Fruit fly (Drosophila melanogaster): ENCODE results near the gene disp.

The disp gene

DNA sequence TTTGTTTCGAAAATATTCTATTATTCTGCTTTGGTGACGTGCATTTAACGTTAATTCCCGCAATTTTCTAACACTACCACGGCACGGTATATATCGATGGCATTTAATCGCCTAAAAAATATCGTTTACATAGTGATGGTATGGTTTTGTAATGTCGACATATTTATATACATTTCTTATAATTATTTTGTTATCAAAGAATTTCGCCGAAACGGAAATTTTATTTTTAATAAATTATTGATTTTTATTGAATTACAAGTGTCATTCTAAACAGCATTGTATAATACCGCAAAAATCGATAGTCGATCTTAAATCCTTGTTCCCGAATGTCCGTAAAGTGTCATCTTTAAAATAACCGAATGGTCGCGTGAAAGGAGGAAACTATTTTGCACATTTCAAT is 31.7 kb downstream of the disp start, which contains the start of the genes Sec20 and dgrn (continued):
- no peak for TF ChIP-seq tap (tag; optimal IDR thresholded peaks at IDR 0.05)
- no peak for TF ChIP-seq CG7372 (GFP tag; IDR thresholded peaks at IDR 0.05)
- peak; percentile 46 for TF ChIP-seq CG18619 (GFP tag; optimal IDR thresholded peaks at IDR 0.05)
- peak; percentile 37 for TF ChIP-seq tup (GFP tag; optimal IDR thresholded peaks at IDR 0.05)
- TF ChIP-seq nmo (GFP tag; optimal IDR thresholded peaks at IDR 0.05): peak; percentile 83
- TF ChIP-seq CG11723 (GFP tag; optimal IDR thresholded peaks at IDR 0.05): peak; percentile 19
- 0 out of 2 replicates have a peak, but pooled peaks have one; percentile 25 for TF ChIP-seq Rx (GFP tag; IDR thresholded peaks at IDR 0.05)
- peak; percentile 28 for TF ChIP-seq CG17186 (GFP tag; optimal IDR thresholded peaks at IDR 0.05)
- TF ChIP-seq CG6689 (GFP tag; IDR thresholded peaks at IDR 0.05): peak; percentile 47; the same call in 1 of the 2 replicates
- peak; percentile 44 for TF ChIP-seq kay (GFP tag; optimal IDR thresholded peaks at IDR 0.05)
- TF ChIP-seq CG11085 (GFP tag; IDR thresholded peaks at IDR 0.05): no peak
- TF ChIP-seq NfI (GFP tag; optimal IDR thresholded peaks at IDR 0.05): peak; percentile 53
- no peak for TF ChIP-seq wor (GFP tag; IDR thresholded peaks at IDR 0.05)
- TF ChIP-seq CG13424 (tag; optimal IDR thresholded peaks at IDR 0.05): peak; percentile 74
- peak; percentile 92 for TF ChIP-seq CG6791 (GFP tag; IDR thresholded peaks at IDR 0.05; ENCODE audit: partially characterized antibody)
- peak; percentile 41 for TF ChIP-seq onecut (GFP tag; IDR thresholded peaks at IDR 0.05)
- TF ChIP-seq Max (GFP tag; optimal IDR thresholded peaks at IDR 0.05): peak; percentile 74
- TF ChIP-seq CG10209 (GFP tag; optimal IDR thresholded peaks at IDR 0.05): peak; percentile 41
- peak; percentile 62 for TF ChIP-seq Dek (tag; optimal IDR thresholded peaks at IDR 0.05)
- TF ChIP-seq E2f1 (GFP tag; IDR thresholded peaks at IDR 0.05): peak; percentile 42
- no peak for TF ChIP-seq CG3838 (GFP tag; optimal IDR thresholded peaks at IDR 0.05)
- TF ChIP-seq row (GFP tag; IDR thresholded peaks at IDR 0.05): peak; percentile 89
- peak; percentile 87 for TF ChIP-seq phol (tag; optimal IDR thresholded peaks at IDR 0.05)
- no peak for TF ChIP-seq CG12744 (GFP tag; optimal IDR thresholded peaks at IDR 0.05)
- no peak for TF ChIP-seq BtbVII (GFP tag; optimal IDR thresholded peaks at IDR 0.05)
- TF ChIP-seq CG32772 (GFP tag; IDR thresholded peaks at IDR 0.05): peak; percentile 50; the same call in 1 of the 2 replicates
- TF ChIP-seq sima (GFP tag; optimal IDR thresholded peaks at IDR 0.05): no peak
- peak; percentile 73 for TF ChIP-seq CG8924 (tag; optimal IDR thresholded peaks at IDR 0.05)
- peak; percentile 82 for TF ChIP-seq CG17361 (GFP tag; IDR thresholded peaks at IDR 0.05)
- no peak for TF ChIP-seq CG6254 (GFP tag; optimal IDR thresholded peaks at IDR 0.05)
- peak; percentile 50 for TF ChIP-seq CG4854 (GFP tag; optimal IDR thresholded peaks at IDR 0.05)
- TF ChIP-seq C15 (GFP tag; IDR thresholded peaks at IDR 0.05): no peak
- no peak for TF ChIP-seq CG6854 (GFP tag; optimal IDR thresholded peaks at IDR 0.05)
- TF ChIP-seq Bteb2 (GFP tag; optimal IDR thresholded peaks at IDR 0.05): peak; percentile 18
- no peak for TF ChIP-seq Poxn (GFP tag; IDR thresholded peaks at IDR 0.05)
- TF ChIP-seq CG17328 (GFP tag; IDR thresholded peaks at IDR 0.05): no peak
- peak; percentile 49 for TF ChIP-seq Dp (GFP tag; optimal IDR thresholded peaks at IDR 0.05)
- no peak for TF ChIP-seq Elba2 (GFP tag; optimal IDR thresholded peaks at IDR 0.05)
- peak; percentile 92 for TF ChIP-seq HLH4C (GFP tag; IDR thresholded peaks at IDR 0.05; ENCODE audit: partially characterized antibody)
- peak; percentile 11 for TF ChIP-seq pnt (GFP tag; optimal IDR thresholded peaks at IDR 0.05)
- TF ChIP-seq CG6683 (GFP tag; optimal IDR thresholded peaks at IDR 0.05): no peak
- no peak for TF ChIP-seq gce (GFP tag; IDR thresholded peaks at IDR 0.05)
- TF ChIP-seq chif (GFP tag; optimal IDR thresholded peaks at IDR 0.05): no peak
- no peak for TF ChIP-seq D (optimal IDR thresholded peaks at IDR 0.05)
- peak; percentile 24 for TF ChIP-seq D (GFP tag; optimal IDR thresholded peaks at IDR 0.05)
- TF ChIP-seq Drgx (GFP tag; IDR thresholded peaks at IDR 0.05): no peak
- peak; percentile 6 for TF ChIP-seq gro (GFP tag; optimal IDR thresholded peaks at IDR 0.05)
- TF ChIP-seq cg (GFP tag; optimal IDR thresholded peaks at IDR 0.05): no peak
- no peak for TF ChIP-seq schlank (tag; optimal IDR thresholded peaks at IDR 0.05)
- TF ChIP-seq Hmx (GFP tag; optimal IDR thresholded peaks at IDR 0.05): no peak
- TF ChIP-seq ERR (GFP tag; optimal IDR thresholded peaks at IDR 0.05): no peak
- TF ChIP-seq vvl (GFP tag; IDR thresholded peaks at IDR 0.05): no peak; the same call in none of the 2 replicates

All from whole organism, embryonic.